Fruit fly (Drosophila melanogaster) whole organism, embryonic: ENCODE results near the gene kek2.

Experiments used
- Bteb2 ChIP-seq: fragments of 200-800 bp; sonication (Bioruptor generic); optimal IDR thresholded peaks from 2 replicates; lab custom pipeline; 2016; ENCODE audit warnings: missing biosample characterization, missing genetic modification characterization
- CG16863 ChIP-seq: fragments of 200-800 bp; sonication (Bioruptor generic); optimal IDR thresholded peaks from 3 replicates; lab custom pipeline; 2016; ENCODE audit warnings: missing biosample characterization, missing genetic modification characterization
- CG17359 ChIP-seq: fragments of 200-800 bp; sonication (Bioruptor generic); optimal IDR thresholded peaks from 3 replicates; lab custom pipeline; 2018; ENCODE audit warnings: missing biosample characterization, mild to moderate bottlenecking, missing genetic modification characterization, moderate library complexity
- Chrac-16 ChIP-seq: fragments of 200-800 bp; sonication (Bioruptor generic); optimal IDR thresholded peaks from 3 replicates; lab custom pipeline; 2016; ENCODE audit warnings: missing biosample characterization, missing genetic modification characterization
- her ChIP-seq: fragments of 200-800 bp; sonication (Bioruptor generic); optimal IDR thresholded peaks from 2 replicates; lab custom pipeline; 2016; ENCODE audit warnings: missing biosample characterization, missing genetic modification characterization

- no peak for TF ChIP-seq Bteb2 (GFP tag; lab: Kevin White, UChicago)
- TF ChIP-seq her (GFP tag; lab: Kevin White, UChicago) = no peak
- TF ChIP-seq CG17359 (tag; lab: Kevin White, UChicago) = no peak
- TF ChIP-seq CG16863 (GFP tag; lab: Kevin White, UChicago) = no peak
- TF ChIP-seq Chrac-16 (GFP tag; lab: Kevin White, UChicago) = no peak
These were observed 67.0 kb downstream of the kek2 start, which contains the start of gene CG6614 for dm6 chr2L:11648739-11649138.
